Fruit fly (Drosophila melanogaster) whole organism, embryonic: ENCODE results near the gene Cbl.

Experiments
- Aef1 ChIP-seq: fragments of 200-800 bp; sonication (Bioruptor generic); IDR thresholded peaks from 3 replicates; pipeline ENCODE4 v1.3.6; 2022; ENCODE audit warnings: missing biosample characterization, missing genetic modification characterization
- Atf-2 ChIP-seq: fragments of 200-800 bp; sonication (Bioruptor generic); optimal IDR thresholded peaks from 2 replicates; lab custom pipeline; 2016; ENCODE audit warnings: missing biosample characterization, missing genetic modification characterization
- B-H2 ChIP-seq: fragments of 200-800 bp; sonication (Bioruptor generic); optimal IDR thresholded peaks from 2 replicates; lab custom pipeline; 2018; ENCODE audit warnings: missing biosample characterization, mild to moderate bottlenecking, missing genetic modification characterization
- Bgb ChIP-seq: fragments of 200-800 bp; sonication (Bioruptor generic); IDR thresholded peaks from 2 replicates; pipeline ENCODE4 v1.3.6; 2022; ENCODE audit warnings: missing biosample characterization, missing genetic modification characterization; ENCODE audit not compliant: partially characterized antibody
- CG1024 ChIP-seq: fragments of 200-800 bp; sonication (Bioruptor generic); IDR thresholded peaks from 2 replicates; pipeline ENCODE4 v1.3.6; 2022; ENCODE audit warnings: missing biosample characterization, missing genetic modification characterization
- CG10274 ChIP-seq: fragments of 200-800 bp; sonication (Bioruptor generic); optimal IDR thresholded peaks from 3 replicates; lab custom pipeline; 2017; ENCODE audit warnings: missing biosample characterization, mild to moderate bottlenecking, missing genetic modification characterization
- CG10366 ChIP-seq: fragments of 200-800 bp; sonication (Bioruptor generic); IDR thresholded peaks from 2 replicates; pipeline ENCODE4 v1.3.6; 2022; ENCODE audit warnings: missing biosample characterization, missing genetic modification characterization
- CG11247 ChIP-seq: fragments of 200-800 bp; sonication (Bioruptor generic); IDR thresholded peaks from 2 replicates; pipeline ENCODE4 v1.3.6; 2022; ENCODE audit warnings: missing biosample characterization, missing genetic modification characterization
- CG11456 ChIP-seq: fragments of 200-800 bp; sonication (Bioruptor generic); IDR thresholded peaks from 3 replicates; pipeline ENCODE4 v1.3.6; 2022; ENCODE audit warnings: missing biosample characterization, missing genetic modification characterization
- CG11695 ChIP-seq: fragments of 200-800 bp; sonication (Bioruptor generic); IDR thresholded peaks from 3 replicates; pipeline ENCODE4 v1.3.6; 2022; ENCODE audit warnings: missing biosample characterization, missing genetic modification characterization
- CG12155 ChIP-seq: fragments of 200-800 bp; sonication (Bioruptor generic); optimal IDR thresholded peaks from 3 replicates; lab custom pipeline; 2016; ENCODE audit warnings: missing biosample characterization, missing genetic modification characterization
- CG14860 ChIP-seq: fragments of 200-800 bp; sonication (Bioruptor generic); IDR thresholded peaks from 3 replicates; pipeline ENCODE4 v1.3.6; 2022; ENCODE audit warnings: missing biosample characterization, missing genetic modification characterization; ENCODE audit not compliant: partially characterized antibody
- CG15601 ChIP-seq: fragments of 200-800 bp; sonication (Bioruptor generic); optimal IDR thresholded peaks from 3 replicates; lab custom pipeline; 2019; ENCODE audit warnings: missing biosample characterization, mild to moderate bottlenecking, missing genetic modification characterization, moderate library complexity
- CG1603 ChIP-seq: fragments of 200-800 bp; sonication (Bioruptor generic); optimal IDR thresholded peaks from 2 replicates; lab custom pipeline; 2019; ENCODE audit warnings: missing biosample characterization, mild to moderate bottlenecking, missing genetic modification characterization, moderate library complexity
- CG2199 ChIP-seq: fragments of 200-800 bp; sonication (Bioruptor generic); IDR thresholded peaks from 3 replicates; pipeline ENCODE4 v1.3.6; 2022; ENCODE audit warnings: missing biosample characterization, missing genetic modification characterization
- CG30431 ChIP-seq: fragments of 200-800 bp; sonication (Bioruptor generic); optimal IDR thresholded peaks from 2 replicates; lab custom pipeline; 2017; ENCODE audit warnings: missing biosample characterization, missing genetic modification characterization
- CG3995 ChIP-seq: fragments of 200-800 bp; sonication (Bioruptor generic); optimal IDR thresholded peaks from 3 replicates; lab custom pipeline; 2016; ENCODE audit warnings: missing biosample characterization, missing genetic modification characterization
- CG6791 ChIP-seq: fragments of 200-800 bp; sonication (Bioruptor generic); IDR thresholded peaks from 3 replicates; pipeline ENCODE4 v1.3.6; 2022; ENCODE audit warnings: missing biosample characterization, missing genetic modification characterization; ENCODE audit not compliant: partially characterized antibody
- CTCF ChIP-seq: fragments of 200-800 bp; sonication (Bioruptor generic); optimal IDR thresholded peaks from 2 replicates; lab custom pipeline; 2017; ENCODE audit warnings: missing biosample characterization, mild to moderate bottlenecking, missing genetic modification characterization, moderate library complexity
- Doc2 ChIP-seq: fragments of 200-800 bp; sonication (Bioruptor generic); IDR thresholded peaks from 2 replicates; pipeline ENCODE4 v1.3.6; 2022; ENCODE audit warnings: missing biosample characterization, missing genetic modification characterization
- E2f1 ChIP-seq: fragments of 200-800 bp; sonication (Bioruptor generic); IDR thresholded peaks from 2 replicates; pipeline ENCODE4 v1.3.6; 2022; ENCODE audit warnings: missing biosample characterization, missing genetic modification characterization
- H15 ChIP-seq: fragments of 200-800 bp; sonication (Bioruptor generic); IDR thresholded peaks from 3 replicates; pipeline ENCODE4 v1.3.6; 2022; ENCODE audit warnings: missing biosample characterization, missing genetic modification characterization
- Lhr ChIP-seq: fragments of 200-800 bp; sonication (Bioruptor generic); optimal IDR thresholded peaks from 3 replicates; lab custom pipeline; 2017; ENCODE audit warnings: mild to moderate bottlenecking, missing biosample characterization, missing genetic modification reagents, missing genetic modification characterization
- Myb ChIP-seq: fragments of 200-800 bp; sonication (Bioruptor generic); optimal IDR thresholded peaks from 2 replicates; lab custom pipeline; 2016; ENCODE audit warnings: missing biosample characterization, missing genetic modification characterization
- Opbp ChIP-seq: fragments of 200-800 bp; sonication (Bioruptor generic); IDR thresholded peaks from 3 replicates; pipeline ENCODE4 v1.3.6; 2022; ENCODE audit warnings: missing biosample characterization, missing genetic modification characterization; ENCODE audit not compliant: partially characterized antibody
- Rx ChIP-seq: fragments of 200-800 bp; sonication (Bioruptor generic); IDR thresholded peaks from 2 replicates; pipeline ENCODE4 v1.3.6; 2022; ENCODE audit warnings: missing biosample characterization, missing genetic modification characterization
- Sry-β ChIP-seq: fragments of 200-800 bp; sonication (Bioruptor generic); optimal IDR thresholded peaks from 2 replicates; lab custom pipeline; 2018; ENCODE audit warnings: missing biosample characterization, mild to moderate bottlenecking, missing genetic modification characterization, moderate library complexity
- Trl ChIP-seq, 3 experiments: fragments of >200 bp in 2 of 3; fragments of 200-800 bp in 1 of 3; sonication (Bioruptor generic) in 1 of 3; optimal IDR thresholded peaks; 2 replicates in 1 of 3; 3 replicates in 2 of 3; lab custom pipeline; 2016 to 2017; ENCODE audit warnings: missing biosample characterization in 1 of 3, missing genetic modification characterization in 1 of 3
- amos ChIP-seq: fragments of 200-800 bp; sonication (Bioruptor generic); IDR thresholded peaks from 2 replicates; pipeline ENCODE4 v1.3.6; 2022; ENCODE audit warnings: missing biosample characterization, missing genetic modification characterization; ENCODE audit not compliant: partially characterized antibody
- bbx ChIP-seq: fragments of 200-800 bp; sonication (Bioruptor generic); IDR thresholded peaks from 2 replicates; pipeline ENCODE4 v1.3.6; 2022; ENCODE audit warnings: missing biosample characterization, missing genetic modification characterization; ENCODE audit not compliant: partially characterized antibody
- cato ChIP-seq: fragments of 200-800 bp; sonication (Bioruptor generic); optimal IDR thresholded peaks from 2 replicates; lab custom pipeline; 2016; ENCODE audit warnings: missing biosample characterization, missing genetic modification characterization, borderline replicate concordance
- corto ChIP-seq: fragments of 200-800 bp; sonication (Bioruptor generic); optimal IDR thresholded peaks from 2 replicates; lab custom pipeline; 2016; ENCODE audit warnings: missing biosample characterization, mild to moderate bottlenecking, missing genetic modification characterization, moderate library complexity
- crp ChIP-seq, 2 experiments: fragments of 200-800 bp; sonication (Bioruptor generic); optimal IDR thresholded peaks; 2 replicates in 1 of 2; 3 replicates in 1 of 2; lab custom pipeline; 2017; ENCODE audit warnings: missing biosample characterization in 2 of 2, missing genetic modification characterization in 2 of 2, mild to moderate bottlenecking in 1 of 2, moderate library complexity in 1 of 2
- en ChIP-seq: fragments of 200-800 bp; sonication (Bioruptor generic); optimal IDR thresholded peaks from 2 replicates; lab custom pipeline; 2016; ENCODE audit warnings: missing biosample characterization, missing genetic modification characterization
- exex ChIP-seq: fragments of 200-800 bp; sonication (Bioruptor generic); optimal IDR thresholded peaks from 4 replicates; lab custom pipeline; 2018; ENCODE audit warnings: missing biosample characterization, mild to moderate bottlenecking, missing genetic modification characterization, moderate library complexity
- grau ChIP-seq: fragments of 200-800 bp; optimal IDR thresholded peaks from 3 replicates; lab custom pipeline; 2019; ENCODE audit warnings: missing biosample characterization, mild to moderate bottlenecking, missing genetic modification characterization, moderate library complexity
- h ChIP-seq: fragments of >200 bp; optimal IDR thresholded peaks from 2 replicates; lab custom pipeline; 2017
- ken ChIP-seq: fragments of 200-800 bp; sonication (Bioruptor generic); IDR thresholded peaks from 3 replicates; pipeline ENCODE4 v1.3.6; 2022; ENCODE audit warnings: missing biosample characterization, missing genetic modification characterization
- knrl ChIP-seq: fragments of 200-800 bp; sonication (Bioruptor generic); IDR thresholded peaks from 3 replicates; pipeline ENCODE4 v1.3.6; 2022; ENCODE audit warnings: missing biosample characterization, missing genetic modification characterization; ENCODE audit not compliant: partially characterized antibody
- pan ChIP-seq, 4 experiments: fragments of >200 bp in 3 of 4; fragments of 200-800 bp in 1 of 4; sonication (Bioruptor generic) in 1 of 4; optimal IDR thresholded peaks in 3 of 4; IDR thresholded peaks in 1 of 4; 2 replicates each; pipeline versions ENCODE4 v1.3.6 to Lab custom; 2017 to 2022; ENCODE audit warnings: missing biosample characterization in 2 of 4, missing genetic modification characterization in 2 of 4, mixed read lengths in 1 of 4
- rib ChIP-seq: fragments of 200-800 bp; sonication (Bioruptor generic); IDR thresholded peaks from 2 replicates; pipeline ENCODE4 v1.3.6; 2022; ENCODE audit warnings: missing biosample characterization, missing genetic modification characterization
- ssp ChIP-seq: fragments of 200-800 bp; sonication (Bioruptor generic); IDR thresholded peaks from 2 replicates; pipeline ENCODE4 v1.3.6; 2022; ENCODE audit warnings: missing biosample characterization, missing genetic modification characterization
- tap ChIP-seq: fragments of 200-800 bp; optimal IDR thresholded peaks from 3 replicates; lab custom pipeline; 2019; ENCODE audit warnings: missing biosample characterization, mild to moderate bottlenecking, missing genetic modification characterization, moderate library complexity
- vnd ChIP-seq: fragments of 200-800 bp; sonication (Bioruptor generic); IDR thresholded peaks from 3 replicates; pipeline ENCODE4 v1.3.6; 2022; ENCODE audit warnings: missing biosample characterization, missing genetic modification characterization; ENCODE audit not compliant: partially characterized antibody
- vvl ChIP-seq: fragments of 200-800 bp; sonication (Bioruptor generic); IDR thresholded peaks from 2 replicates; pipeline ENCODE4 v1.3.6; 2022; ENCODE audit warnings: missing biosample characterization, missing genetic modification characterization
- wdn ChIP-seq: fragments of 200-800 bp; sonication (Bioruptor generic); IDR thresholded peaks from 2 replicates; pipeline ENCODE4 v1.3.6; 2022; ENCODE audit warnings: missing biosample characterization, missing genetic modification characterization
- yki ChIP-seq: fragments of >200 bp; optimal IDR thresholded peaks from 3 replicates; lab custom pipeline; 2018
- zen2 ChIP-seq: fragments of 200-800 bp; sonication (Bioruptor generic); IDR thresholded peaks from 3 replicates; pipeline ENCODE4 v1.3.6; 2022; ENCODE audit warnings: missing biosample characterization, missing genetic modification characterization; ENCODE audit not compliant: partially characterized antibody
- zfh1 ChIP-seq: fragments of 200-800 bp; sonication (Bioruptor generic); IDR thresholded peaks from 3 replicates; pipeline ENCODE4 v1.3.6; 2022; ENCODE audit warnings: missing biosample characterization, missing genetic modification characterization

Cbl gene

dm6 chr3L:8394132-8394531, 30.6 kb upstream of the Cbl start:
- TF ChIP-seq wdn (GFP tag; lab: Robert Waterston, UW) (no peak), exex (tag; lab: Kevin White, UChicago) (peak; percentile 83)
- TF ChIP-seq, all 482 proteins: peak for 1

- TF ChIP-seq tap (tag; lab: Kevin White, UChicago) (no peak), h (no peak), CG15601 (tag; lab: Kevin White, UChicago) (no peak), Lhr (GFP tag; lab: Kevin White, UChicago) (no peak), H15 (GFP tag; lab: Robert Waterston, UW) (no peak), Aef1 (no peak), amos (GFP tag; lab: Robert Waterston, UW) (peak; percentile 56), CG10366 (GFP tag; lab: Robert Waterston, UW) (no peak), CG11456 (no peak), crp (GFP tag; optimal IDR thresholded peaks at IDR 0.05; lab: Kevin White, UChicago) (no peak), CG11247 (GFP tag; lab: Robert Waterston, UW) (no peak), CG14860 (peak; percentile 55; the same call in 2 of the 3 replicates), ken (GFP tag; lab: Robert Waterston, UW) (no peak), CTCF (GFP tag; lab: Kevin White, UChicago) (peak; percentile 35), Rx (no peak), Atf-2 (GFP tag; lab: Kevin White, UChicago) (no peak), wdn (GFP tag; lab: Robert Waterston, UW) (no peak), CG6791 (GFP tag; lab: Robert Waterston, UW) (peak; percentile 63), en (GFP tag; lab: Kevin White, UChicago) (no peak), CG11695 (GFP tag; lab: Robert Waterston, UW) (no peak), Bgb (GFP tag; lab: Robert Waterston, UW) (peak; percentile 61), CG10274 (GFP tag; lab: Kevin White, UChicago) (no peak), Myb (no peak), CG1024 (GFP tag; lab: Robert Waterston, UW) (no peak), E2f1 (no peak), cato (GFP tag; lab: Kevin White, UChicago) (no peak), pan (optimal IDR thresholded peaks at IDR 0.05; lab: Kevin White, UChicago) (no peak), pan (GFP tag; optimal IDR thresholded peaks at IDR 0.05 in 1 of 2, IDR thresholded peaks at IDR 0.05 in 1 of 2) (no peak), zen2 (GFP tag; lab: Robert Waterston, UW) (no peak), vnd (peak; percentile 22; the same call in 1 of the 3 replicates), CG3995 (no peak), Opbp (GFP tag; lab: Robert Waterston, UW) (peak; percentile 72), Doc2 (GFP tag; lab: Robert Waterston, UW) (no peak), zfh1 (0 out of 3 replicates have a peak, but pooled peaks have one; percentile 39), CG1603 (tag; lab: Kevin White, UChicago) (peak; percentile 25), CG30431 (GFP tag; lab: Kevin White, UChicago) (no peak), bbx (GFP tag; lab: Robert Waterston, UW) (peak; percentile 46; the same call in 1 of the 2 replicates), knrl (GFP tag; lab: Robert Waterston, UW) (peak; percentile 63), yki (lab: Kevin White, UChicago) (no peak), Trl (optimal IDR thresholded peaks at IDR 0.05; lab: Kevin White, UChicago) (no peak), Trl (GFP tag; optimal IDR thresholded peaks at IDR 0.05; lab: Kevin White, UChicago) (no peak), grau (tag; lab: Kevin White, UChicago) (no peak), Sry-β (GFP tag; lab: Kevin White, UChicago) (no peak), CG12155 (GFP tag; lab: Kevin White, UChicago) (no peak), ssp (GFP tag; lab: Robert Waterston, UW) (no peak), CG2199 (GFP tag; lab: Robert Waterston, UW) (peak; percentile 89), corto (GFP tag; lab: Kevin White, UChicago) (no peak), B-H2 (no peak), rib (peak; percentile 41; the same call in 1 of the 2 replicates), vvl (GFP tag; lab: Robert Waterston, UW) (0 out of 2 replicates have a peak, but pooled peaks have one; percentile 12)
These were observed 29.8 kb upstream of the Cbl start for dm6 chr3L:8394944-8395343.
